Worm (Caenorhabditis elegans) whole organism, late embryonic: ENCODE data around the gene srh-52.

Experiments
- ama-1 ChIP-seq: fragments of 150-350 bp; optimal IDR thresholded peaks from 2 replicates; lab custom pipeline; 2014
- fkh-10 ChIP-seq: fragments of 150-350 bp; optimal IDR thresholded peaks from 2 replicates; lab custom pipeline; 2014; ENCODE audit warnings: missing biosample characterization, missing genetic modification reagents, missing genetic modification characterization

- no peak for TF ChIP-seq fkh-10 (GFP tag; lab: Kevin White, UChicago)
- no peak for TF ChIP-seq ama-1 (lab: Kevin White, UChicago)
Observed at ce11 chrV:15399691-15400377, 23.7 kb upstream of the srh-52 start, which contains the start of the genes T06E6.15 and sri-7.
